Worm (Caenorhabditis elegans): ENCODE results near the gene F26F12.2.

The F26F12.2 gene

ce11 chrV:5792031-5792430, 46.4 kb downstream of the F26F12.2 start, which contains the start of gene ZC250.2:
Gene ZC250.2 (plus strand): TSS chrV:5792331.
- TF ChIP-seq ztf-23 (GFP tag; IDR thresholded peaks at IDR 0.05): no peak
- no peak for TF ChIP-seq cog-1 (tag; optimal IDR thresholded peaks at IDR 0.05)
- no peak for TF ChIP-seq flt-1 (GFP tag; IDR thresholded peaks at IDR 0.05)
- TF ChIP-seq med-1 (GFP tag; optimal IDR thresholded peaks at IDR 0.05; ENCODE audit: insufficient read depth): no peak
- TF ChIP-seq T22C8.4 (GFP tag; IDR thresholded peaks at IDR 0.05): no peak
- no peak for TF ChIP-seq ztf-29 (GFP tag; IDR thresholded peaks at IDR 0.05)
- TF ChIP-seq klf-2 (GFP tag; conservative IDR thresholded peaks at IDR 0.05): no peak
- TF ChIP-seq ref-1 (GFP tag; conservative IDR thresholded peaks at IDR 0.05): no peak
- TF ChIP-seq tab-1 (GFP tag; IDR thresholded peaks at IDR 0.05): no peak

- TF ChIP-seq cog-1 (tag; optimal IDR thresholded peaks at IDR 0.05) (peak; percentile 33), ztf-29 (GFP tag; IDR thresholded peaks at IDR 0.05) (no peak), tab-1 (GFP tag; IDR thresholded peaks at IDR 0.05) (no peak), T22C8.4 (GFP tag; IDR thresholded peaks at IDR 0.05) (no peak), med-1 (GFP tag; optimal IDR thresholded peaks at IDR 0.05; ENCODE audit: insufficient read depth) (no peak), klf-2 (GFP tag; conservative IDR thresholded peaks at IDR 0.05) (no peak), ref-1 (GFP tag; conservative IDR thresholded peaks at IDR 0.05) (no peak), ztf-23 (GFP tag; IDR thresholded peaks at IDR 0.05) (peak; percentile 79)
Observed at ce11 chrV:5790497-5791280, 47.7 kb downstream of the F26F12.2 start, which contains the start of the genes nhr-142 and F44E7.9. Gene nhr-142 (minus strand): TSS chrV:5790553. Gene F44E7.9 (plus strand): TSS chrV:5791230.

ce11 chrV:5788650-5789049, 49.8 kb downstream of the F26F12.2 start:
- TF ChIP-seq tab-1 (GFP tag; IDR thresholded peaks at IDR 0.05) (no peak), ztf-23 (GFP tag; IDR thresholded peaks at IDR 0.05) (no peak), cog-1 (tag; optimal IDR thresholded peaks at IDR 0.05) (no peak), klf-2 (GFP tag; conservative IDR thresholded peaks at IDR 0.05) (no peak), ztf-29 (GFP tag; IDR thresholded peaks at IDR 0.05) (no peak), flt-1 (GFP tag; IDR thresholded peaks at IDR 0.05) (no peak)

Data from whole organism, midembryonic.